Fruit fly (Drosophila melanogaster): Measurements from ENCODE around the gene CG13998.

Gene CG13998

dm6 chr2L:5980862-5981432, 24.3 kb upstream of the CG13998 start, which contains the start of gene chic (continued):
- no peak for TF ChIP-seq Trl (optimal IDR thresholded peaks at IDR 0.05)
- peak; percentile 31 for TF ChIP-seq Trl (GFP tag; optimal IDR thresholded peaks at IDR 0.05)
- no peak for TF ChIP-seq CG8290 (GFP tag; optimal IDR thresholded peaks at IDR 0.05)
- peak in 1 of 2 experiments; percentile 75 for TF ChIP-seq CG8290 (tag; optimal IDR thresholded peaks at IDR 0.05)
- TF ChIP-seq her (GFP tag; optimal IDR thresholded peaks at IDR 0.05): peak; percentile 20
- no peak for TF ChIP-seq CG14441 (GFP tag; IDR thresholded peaks at IDR 0.05)
- TF ChIP-seq CG9797 (GFP tag; optimal IDR thresholded peaks at IDR 0.05): peak; percentile 66
- TF ChIP-seq CG7745 (tag; optimal IDR thresholded peaks at IDR 0.05): peak; percentile 85
- peak; percentile 7 for TF ChIP-seq CG7839 (tag; optimal IDR thresholded peaks at IDR 0.05)
- peak; percentile 29 for TF ChIP-seq gem (tag; optimal IDR thresholded peaks at IDR 0.05)
- TF ChIP-seq ranshi (GFP tag; IDR thresholded peaks at IDR 0.05): no peak

dm6 chr2L:5979957-5980861, 23.6 kb upstream of the CG13998 start:
- TF ChIP-seq CG6765 (GFP tag; optimal IDR thresholded peaks at IDR 0.05): peak; percentile 80
- peak; percentile 34 for TF ChIP-seq CG3281 (GFP tag; optimal IDR thresholded peaks at IDR 0.05)
- no peak for TF ChIP-seq BEAF-32 (GFP tag; optimal IDR thresholded peaks at IDR 0.05)
- peak; percentile 61 for TF ChIP-seq kni (GFP tag; optimal IDR thresholded peaks at IDR 0.05)
- peak; percentile 37 for TF ChIP-seq CG1233 (GFP tag; optimal IDR thresholded peaks at IDR 0.05)
- peak; percentile 23 for TF ChIP-seq CG8924 (tag; optimal IDR thresholded peaks at IDR 0.05)
- TF ChIP-seq oc (tag; optimal IDR thresholded peaks at IDR 0.05): peak; percentile 16
- peak; percentile 68 for TF ChIP-seq cad (GFP tag; optimal IDR thresholded peaks at IDR 0.05)
- TF ChIP-seq Adf1 (GFP tag; IDR thresholded peaks at IDR 0.05): no peak
- peak; percentile 67 for TF ChIP-seq ash1 (GFP tag; optimal IDR thresholded peaks at IDR 0.05)
- TF ChIP-seq Hand (GFP tag; optimal IDR thresholded peaks at IDR 0.05): peak; percentile 64
- TF ChIP-seq CG3163 (GFP tag; optimal IDR thresholded peaks at IDR 0.05): peak; percentile 56
- TF ChIP-seq CG10147 (GFP tag; optimal IDR thresholded peaks at IDR 0.05): peak; percentile 26
- TF ChIP-seq Ets65A (GFP tag): no peak
- peak; percentile 3 for TF ChIP-seq Sin3A (optimal IDR thresholded peaks at IDR 0.05)
- TF ChIP-seq odd (GFP tag; optimal IDR thresholded peaks at IDR 0.05): peak; percentile 57
- TF ChIP-seq CG15601 (tag; optimal IDR thresholded peaks at IDR 0.05): peak; percentile 40
- TF ChIP-seq Dad (GFP tag; optimal IDR thresholded peaks at IDR 0.05): peak; percentile 21
- TF ChIP-seq MTF-1 (GFP tag; optimal IDR thresholded peaks at IDR 0.05; ENCODE audit: borderline replicate concordance): peak; percentile 49
- TF ChIP-seq NfI (GFP tag; optimal IDR thresholded peaks at IDR 0.05): peak; percentile 4
- peak; percentile 26 for TF ChIP-seq zf30C (GFP tag; optimal IDR thresholded peaks at IDR 0.05)
- TF ChIP-seq sqz (GFP tag; optimal IDR thresholded peaks at IDR 0.05): peak; percentile 6
- no peak for TF ChIP-seq CHES-1-like (GFP tag; optimal IDR thresholded peaks at IDR 0.05)
- peak; percentile 87 for TF ChIP-seq Med (GFP tag)
- TF ChIP-seq Sox102F (GFP tag; optimal IDR thresholded peaks at IDR 0.05): no peak
- TF ChIP-seq Xbp1 (GFP tag; optimal IDR thresholded peaks at IDR 0.05): no peak
- TF ChIP-seq CG6854 (GFP tag; optimal IDR thresholded peaks at IDR 0.05): peak; percentile 65
- TF ChIP-seq CG8359 (GFP tag; optimal IDR thresholded peaks at IDR 0.05; ENCODE audit: borderline replicate concordance): peak; percentile 12
- TF ChIP-seq CG15269 (tag; optimal IDR thresholded peaks at IDR 0.05): peak; percentile 4
- TF ChIP-seq pho (GFP tag; optimal IDR thresholded peaks at IDR 0.05): no peak
- peak; percentile 21 for TF ChIP-seq CG15479 (GFP tag; optimal IDR thresholded peaks at IDR 0.05)
- no peak for TF ChIP-seq tx (GFP tag; optimal IDR thresholded peaks at IDR 0.05)
- TF ChIP-seq chinmo (GFP tag; IDR thresholded peaks at IDR 0.05; ENCODE audit: partially characterized antibody): no peak
- TF ChIP-seq Sry-β (GFP tag; optimal IDR thresholded peaks at IDR 0.05): no peak
- TF ChIP-seq CG33557 (GFP tag; optimal IDR thresholded peaks at IDR 0.05): peak; percentile 32
- no peak for TF ChIP-seq E2f1 (GFP tag; IDR thresholded peaks at IDR 0.05)

Measured in whole organism, embryonic.